Fruit fly (Drosophila melanogaster): ENCODE measurements around the gene CG34447.

The CG34447 gene

dm6 chr2L:2449665-2450064, 29.9 kb upstream of the CG34447 start:
- TF ChIP-seq CG16779 (tag; optimal IDR thresholded peaks at IDR 0.05), result no peak
- no peak for TF ChIP-seq CG34406 (GFP tag; optimal IDR thresholded peaks at IDR 0.05)
- TF ChIP-seq CG8319 (GFP tag; optimal IDR thresholded peaks at IDR 0.05), result no peak
- TF ChIP-seq CG10669 (GFP tag; optimal IDR thresholded peaks at IDR 0.05), result no peak
- no peak for TF ChIP-seq Gug (GFP tag; IDR thresholded peaks at IDR 0.05)
- no peak for TF ChIP-seq fd85E (GFP tag; optimal IDR thresholded peaks at IDR 0.05)
- TF ChIP-seq esn (GFP tag; optimal IDR thresholded peaks at IDR 0.05), result no peak
- TF ChIP-seq Smox (GFP tag; optimal IDR thresholded peaks at IDR 0.05), result no peak
- TF ChIP-seq pdm3 (GFP tag; optimal IDR thresholded peaks at IDR 0.05), result no peak
- TF ChIP-seq CG15336 (GFP tag; IDR thresholded peaks at IDR 0.05), result no peak
- TF ChIP-seq cyc (GFP tag; optimal IDR thresholded peaks at IDR 0.05), result no peak
- TF ChIP-seq Blimp-1 (GFP tag; optimal IDR thresholded peaks at IDR 0.05), result no peak
- TF ChIP-seq Ets21C (GFP tag; optimal IDR thresholded peaks at IDR 0.05), result no peak
- no peak for TF ChIP-seq Eip93F (GFP tag; optimal IDR thresholded peaks at IDR 0.05)
- TF ChIP-seq Sox15 (GFP tag; optimal IDR thresholded peaks at IDR 0.05), result no peak
- TF ChIP-seq CG4318 (GFP tag; optimal IDR thresholded peaks at IDR 0.05), result no peak
- no peak for TF ChIP-seq CG6854 (GFP tag; optimal IDR thresholded peaks at IDR 0.05)
- no peak for TF ChIP-seq CG11294 (GFP tag; IDR thresholded peaks at IDR 0.05)
- no peak for TF ChIP-seq Eip78C (GFP tag)

dm6 chr2L:2448514-2448913, 28.7 kb upstream of the CG34447 start:
- TF ChIP-seq Ets96B (tag; optimal IDR thresholded peaks at IDR 0.05) (no peak), Gug (GFP tag; IDR thresholded peaks at IDR 0.05) (no peak), CG10669 (GFP tag; optimal IDR thresholded peaks at IDR 0.05) (no peak), Hr39 (GFP tag; optimal IDR thresholded peaks at IDR 0.05) (no peak), ss (GFP tag; optimal IDR thresholded peaks at IDR 0.05) (peak; percentile 15 to 20)

dm6 chr2L:2438640-2439276, 18.9 kb upstream of the CG34447 start:
- TF ChIP-seq Met (GFP tag; optimal IDR thresholded peaks at IDR 0.05) (no peak), Sox14 (GFP tag; optimal IDR thresholded peaks at IDR 0.05) (peak; percentile 8), Ets21C (GFP tag; optimal IDR thresholded peaks at IDR 0.05) (no peak), CG3032 (tag; optimal IDR thresholded peaks at IDR 0.05) (peak; percentile 4), Sox102F (GFP tag; optimal IDR thresholded peaks at IDR 0.05) (no peak), topi (GFP tag; optimal IDR thresholded peaks at IDR 0.05) (no peak), CG34406 (GFP tag; optimal IDR thresholded peaks at IDR 0.05) (no peak), dsx (GFP tag; optimal IDR thresholded peaks at IDR 0.05; ENCODE audit: poor library complexity, severe bottlenecking) (peak; percentile 17), Ets96B (tag; optimal IDR thresholded peaks at IDR 0.05) (no peak), CG6854 (GFP tag; optimal IDR thresholded peaks at IDR 0.05) (no peak), CG11762 (GFP tag; optimal IDR thresholded peaks at IDR 0.05; ENCODE audit: insufficient read depth) (no peak), pdm3 (GFP tag; optimal IDR thresholded peaks at IDR 0.05) (no peak), ss (GFP tag; optimal IDR thresholded peaks at IDR 0.05) (no peak), CG8632 (GFP tag; optimal IDR thresholded peaks at IDR 0.05) (no peak), acj6 (GFP tag; optimal IDR thresholded peaks at IDR 0.05) (no peak), fd59A (GFP tag; optimal IDR thresholded peaks at IDR 0.05) (no peak), vri (GFP tag; optimal IDR thresholded peaks at IDR 0.05) (no peak), CG10631 (GFP tag; optimal IDR thresholded peaks at IDR 0.05) (peak; percentile 15), Eip93F (GFP tag; optimal IDR thresholded peaks at IDR 0.05) (no peak), CG8319 (GFP tag; optimal IDR thresholded peaks at IDR 0.05) (no peak), CG7368 (GFP tag; optimal IDR thresholded peaks at IDR 0.05) (no peak), dac (GFP tag; optimal IDR thresholded peaks at IDR 0.05) (no peak), eg (GFP tag; IDR thresholded peaks at IDR 0.05) (no peak), Sox15 (GFP tag; optimal IDR thresholded peaks at IDR 0.05) (no peak), CG31627 (GFP tag; optimal IDR thresholded peaks at IDR 0.05) (no peak), Gug (GFP tag; IDR thresholded peaks at IDR 0.05) (no peak), CG6163 (GFP tag; IDR thresholded peaks at IDR 0.05) (no peak), CG9139 (GFP tag; optimal IDR thresholded peaks at IDR 0.05) (no peak), spab (GFP tag; optimal IDR thresholded peaks at IDR 0.05) (no peak), Smox (GFP tag; optimal IDR thresholded peaks at IDR 0.05) (no peak), CG1621 (tag; optimal IDR thresholded peaks at IDR 0.05) (no peak), CG4318 (GFP tag; optimal IDR thresholded peaks at IDR 0.05) (no peak), CG11902 (GFP tag; optimal IDR thresholded peaks at IDR 0.05) (no peak), salr (GFP tag; optimal IDR thresholded peaks at IDR 0.05) (no peak), CG3919 (GFP tag; optimal IDR thresholded peaks at IDR 0.05) (peak; percentile 18), svp (GFP tag) (no peak)
